Fruit fly (Drosophila melanogaster): ENCODE results near the gene CG5162.

Gene CG5162

DNA sequence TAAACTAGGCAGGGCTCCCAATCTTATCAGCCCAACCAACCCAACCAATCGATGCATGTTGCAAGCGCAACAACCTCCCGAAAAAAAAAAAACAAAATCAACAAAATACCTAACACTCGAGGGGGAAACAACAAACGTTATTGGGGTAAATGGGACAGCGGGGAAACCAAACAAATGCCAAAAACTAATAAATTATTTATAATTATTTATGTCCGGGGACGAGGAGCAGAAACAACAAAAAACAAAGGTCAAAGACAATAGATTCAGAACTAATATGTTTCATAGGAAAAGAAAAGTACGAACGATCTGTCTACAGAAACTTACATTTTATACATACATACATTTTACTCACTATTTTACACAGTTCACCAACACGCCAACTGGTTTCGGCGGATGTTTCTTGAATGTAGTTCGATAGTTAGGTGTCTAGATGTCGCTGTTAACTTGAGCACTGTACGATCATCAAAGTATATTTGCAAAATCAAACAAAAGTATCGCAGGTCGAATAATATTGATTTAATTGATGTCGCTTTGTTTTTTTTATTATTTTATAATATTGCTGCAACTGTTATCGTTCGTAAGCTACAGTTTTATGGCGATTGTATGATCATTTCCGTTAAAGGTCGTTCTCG is 39.4 kb upstream of the CG5162 start (continued):
- TF ChIP-seq Ets97D (GFP tag; optimal IDR thresholded peaks at IDR 0.05) = peak; percentile 1
- no peak for TF ChIP-seq ab (GFP tag; optimal IDR thresholded peaks at IDR 0.05)
- peak; percentile 47; the same call in 1 of the 2 replicates for TF ChIP-seq sob (GFP tag; IDR thresholded peaks at IDR 0.05)
- no peak for TF ChIP-seq schlank (tag; optimal IDR thresholded peaks at IDR 0.05)
- TF ChIP-seq hbn (GFP tag; IDR thresholded peaks at IDR 0.05; ENCODE audit: partially characterized antibody) = no peak
- TF ChIP-seq CG14965 (GFP tag; optimal IDR thresholded peaks at IDR 0.05; ENCODE audit: borderline replicate concordance) = no peak
- peak; percentile 22 for TF ChIP-seq Myb (GFP tag; optimal IDR thresholded peaks at IDR 0.05)
- TF ChIP-seq Lpt (GFP tag; optimal IDR thresholded peaks at IDR 0.05) = no peak
- no peak for TF ChIP-seq Max (GFP tag; optimal IDR thresholded peaks at IDR 0.05)
- peak; percentile 4 for TF ChIP-seq CG1647 (GFP tag; optimal IDR thresholded peaks at IDR 0.05)
- no peak for TF ChIP-seq trem (tag; optimal IDR thresholded peaks at IDR 0.05)
- no peak for TF ChIP-seq E2f1 (GFP tag; IDR thresholded peaks at IDR 0.05)
- TF ChIP-seq gce (GFP tag; IDR thresholded peaks at IDR 0.05) = no peak
- no peak for TF ChIP-seq zen2 (GFP tag; IDR thresholded peaks at IDR 0.05; ENCODE audit: partially characterized antibody)
- no peak for TF ChIP-seq CG17361 (GFP tag; IDR thresholded peaks at IDR 0.05)
- peak; percentile 53; the same call in 1 of the 2 replicates for TF ChIP-seq Dip2 (GFP tag; IDR thresholded peaks at IDR 0.05)
- TF ChIP-seq fd3F (GFP tag; optimal IDR thresholded peaks at IDR 0.05) = no peak
- TF ChIP-seq CG9876 (GFP tag; optimal IDR thresholded peaks at IDR 0.05) = peak; percentile 19
- TF ChIP-seq CG32767 (GFP tag; IDR thresholded peaks at IDR 0.05) = no peak
- TF ChIP-seq eve (GFP tag; optimal IDR thresholded peaks at IDR 0.05) = no peak
- TF ChIP-seq aop (GFP tag; IDR thresholded peaks at IDR 0.05) = no peak
- TF ChIP-seq CG1024 (GFP tag; IDR thresholded peaks at IDR 0.05) = no peak
- TF ChIP-seq Eip74EF (GFP tag; optimal IDR thresholded peaks at IDR 0.05) = no peak
- TF ChIP-seq CG30431 (GFP tag; optimal IDR thresholded peaks at IDR 0.05) = no peak
- no peak for TF ChIP-seq lab (GFP tag; optimal IDR thresholded peaks at IDR 0.05)
- TF ChIP-seq corto (GFP tag; optimal IDR thresholded peaks at IDR 0.05) = no peak
- no peak for TF ChIP-seq CG3407 (GFP tag; optimal IDR thresholded peaks at IDR 0.05)
- no peak for TF ChIP-seq H15 (GFP tag; IDR thresholded peaks at IDR 0.05)
- peak; percentile 53; the same call in 1 of the 2 replicates for TF ChIP-seq CG9932 (GFP tag; IDR thresholded peaks at IDR 0.05)
- TF ChIP-seq ci (GFP tag; IDR thresholded peaks at IDR 0.05) = 0 out of 3 replicates have a peak, but pooled peaks have one; percentile 50
- no peak for TF ChIP-seq NfI (GFP tag; optimal IDR thresholded peaks at IDR 0.05)
- no peak for TF ChIP-seq Kr (GFP tag; optimal IDR thresholded peaks at IDR 0.05)
- TF ChIP-seq CG7357 (GFP tag; IDR thresholded peaks at IDR 0.05) = no peak
- TF ChIP-seq CG11560 (tag; IDR thresholded peaks at IDR 0.05) = no peak
- TF ChIP-seq CG13123 (GFP tag; optimal IDR thresholded peaks at IDR 0.05) = no peak
- TF ChIP-seq Optix (GFP tag; IDR thresholded peaks at IDR 0.05) = no peak
- no peak; the same call in 1 of the 2 replicates for TF ChIP-seq sisA (GFP tag; IDR thresholded peaks at IDR 0.05)
- TF ChIP-seq Atf3 (GFP tag; optimal IDR thresholded peaks at IDR 0.05) = no peak
- no peak for TF ChIP-seq slp2 (GFP tag; optimal IDR thresholded peaks at IDR 0.05)
- no peak for TF ChIP-seq stc (GFP tag; IDR thresholded peaks at IDR 0.05)
- TF ChIP-seq CG2199 (GFP tag; IDR thresholded peaks at IDR 0.05) = peak; percentile 93
- no peak for TF ChIP-seq CG8359 (GFP tag; optimal IDR thresholded peaks at IDR 0.05; ENCODE audit: borderline replicate concordance)
- TF ChIP-seq CG3838 (GFP tag; optimal IDR thresholded peaks at IDR 0.05) = peak; percentile 23
- peak; percentile 20 for TF ChIP-seq pnt (GFP tag; optimal IDR thresholded peaks at IDR 0.05)
- 0 out of 2 replicates have a peak, but pooled peaks have one; percentile 14 for TF ChIP-seq CG31441 (GFP tag; IDR thresholded peaks at IDR 0.05)
- peak; percentile 51 for TF ChIP-seq gem (tag; optimal IDR thresholded peaks at IDR 0.05)
- no peak for TF ChIP-seq disco-r (GFP tag; optimal IDR thresholded peaks at IDR 0.05)
- TF ChIP-seq CG3995 (GFP tag; optimal IDR thresholded peaks at IDR 0.05) = no peak
- TF ChIP-seq CG17612 (GFP tag; IDR thresholded peaks at IDR 0.05) = no peak
- TF ChIP-seq CG4360 (GFP tag; IDR thresholded peaks at IDR 0.05) = 0 out of 2 replicates have a peak, but pooled peaks have one; percentile 13
- TF ChIP-seq CG6683 (GFP tag; optimal IDR thresholded peaks at IDR 0.05) = no peak
